Fruit fly (Drosophila melanogaster): ENCODE measurements around the gene CG34302.

Gene CG34302

DNA sequence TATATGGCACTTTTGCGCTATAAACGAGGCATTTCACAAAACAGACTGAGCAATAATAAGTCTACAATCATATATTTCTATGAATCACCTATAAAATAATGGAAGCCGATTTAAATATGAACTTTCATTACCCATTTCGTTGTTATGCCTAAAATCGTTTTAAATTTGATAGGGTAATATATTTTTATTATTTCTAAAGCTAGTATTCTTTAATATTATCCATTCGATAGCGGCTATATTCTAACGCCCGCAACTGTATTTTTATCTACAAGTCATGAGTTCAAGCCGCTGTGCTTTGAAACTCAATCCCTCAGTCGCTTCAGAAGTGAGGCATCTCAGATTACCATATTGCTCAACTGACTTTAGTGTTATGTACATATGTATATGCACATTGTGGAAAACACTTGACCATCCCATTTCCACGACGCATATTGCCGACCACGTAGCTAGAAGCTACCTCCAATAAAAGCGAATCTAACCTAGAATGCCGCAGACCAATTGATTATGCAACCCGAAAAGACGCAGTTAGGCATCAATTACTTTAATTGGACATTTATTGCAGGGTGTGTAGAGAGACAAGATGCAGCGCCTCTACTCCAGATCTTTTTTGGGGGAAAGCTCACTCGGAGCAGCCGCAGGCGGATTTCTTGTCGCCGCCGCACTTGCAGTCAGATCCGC lies 40.2 kb downstream of the CG34302 start (continued):
- TF ChIP-seq CG6854 (GFP tag; optimal IDR thresholded peaks at IDR 0.05), result no peak
- TF ChIP-seq CG31627 (GFP tag; optimal IDR thresholded peaks at IDR 0.05), result no peak
- TF ChIP-seq CG11762 (GFP tag; optimal IDR thresholded peaks at IDR 0.05; ENCODE audit: insufficient read depth), result no peak
- TF ChIP-seq svp (GFP tag), result peak; percentile 78
- no peak for TF ChIP-seq CG6163 (GFP tag; IDR thresholded peaks at IDR 0.05)
- TF ChIP-seq Ets96B (tag; optimal IDR thresholded peaks at IDR 0.05), result peak; percentile 9
- no peak for TF ChIP-seq Eip93F (GFP tag; optimal IDR thresholded peaks at IDR 0.05)
- TF ChIP-seq Hr4 (GFP tag; optimal IDR thresholded peaks at IDR 0.05), result peak; percentile 0
- no peak for TF ChIP-seq cyc (GFP tag; optimal IDR thresholded peaks at IDR 0.05)
- no peak for TF ChIP-seq Hr39 (GFP tag; optimal IDR thresholded peaks at IDR 0.05)
- no peak for TF ChIP-seq CG6276 (GFP tag; optimal IDR thresholded peaks at IDR 0.05)
- TF ChIP-seq fd59A (GFP tag; optimal IDR thresholded peaks at IDR 0.05), result no peak
- TF ChIP-seq CG11902 (GFP tag; optimal IDR thresholded peaks at IDR 0.05), result no peak
- no peak for TF ChIP-seq CG16779 (tag; optimal IDR thresholded peaks at IDR 0.05)
- no peak for TF ChIP-seq CG34406 (GFP tag; optimal IDR thresholded peaks at IDR 0.05)
- TF ChIP-seq CG11294 (GFP tag; IDR thresholded peaks at IDR 0.05), result no peak
- no peak for TF ChIP-seq CG9139 (GFP tag; optimal IDR thresholded peaks at IDR 0.05)
- TF ChIP-seq CG15336 (GFP tag; IDR thresholded peaks at IDR 0.05), result peak; percentile 42
- TF ChIP-seq Gug (GFP tag; IDR thresholded peaks at IDR 0.05), result no peak
- no peak for TF ChIP-seq lz (GFP tag; optimal IDR thresholded peaks at IDR 0.05)
- no peak for TF ChIP-seq CG7368 (GFP tag; optimal IDR thresholded peaks at IDR 0.05)
- TF ChIP-seq dac (GFP tag; optimal IDR thresholded peaks at IDR 0.05), result no peak
- TF ChIP-seq net (GFP tag; optimal IDR thresholded peaks at IDR 0.05), result no peak
- no peak; the same call in 2 of the 3 replicates for TF ChIP-seq CG8119 (GFP tag; IDR thresholded peaks at IDR 0.05)
- TF ChIP-seq CG4318 (GFP tag; optimal IDR thresholded peaks at IDR 0.05), result no peak
- no peak for TF ChIP-seq dsx (GFP tag; optimal IDR thresholded peaks at IDR 0.05; ENCODE audit: poor library complexity, severe bottlenecking)
- peak; percentile 36; the same call in 1 of the 3 replicates for TF ChIP-seq eg (GFP tag; IDR thresholded peaks at IDR 0.05)

DNA sequence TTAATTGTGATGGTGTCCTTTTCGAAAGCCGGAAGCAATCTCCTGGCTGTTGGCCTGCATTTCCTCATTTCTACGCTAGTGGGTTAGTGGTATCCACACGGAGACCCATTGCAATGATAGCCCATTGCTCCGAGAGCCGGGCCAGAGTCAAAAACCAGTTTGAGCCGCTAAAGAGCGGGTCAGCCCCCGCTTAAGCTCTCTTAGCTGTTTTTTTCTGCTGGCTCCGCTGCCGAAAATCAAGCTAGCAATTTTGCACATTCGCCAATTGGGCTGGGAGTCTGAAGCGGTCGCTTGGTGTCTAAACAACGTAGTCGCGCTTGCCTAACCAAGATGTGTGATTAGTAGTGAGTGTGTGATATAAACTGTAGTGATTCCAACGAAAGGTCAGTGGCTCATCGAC lies 43.9 kb downstream of the CG34302 start, which contains the start of gene CG12947:
CG12947 (plus strand) TSS at position 301 of the 400 bp plus-strand sequence.
- no peak for TF ChIP-seq CG34406 (GFP tag; optimal IDR thresholded peaks at IDR 0.05)
- TF ChIP-seq CG31627 (GFP tag; optimal IDR thresholded peaks at IDR 0.05), result no peak
- peak; percentile 1 for TF ChIP-seq CG1621 (tag; optimal IDR thresholded peaks at IDR 0.05)
- TF ChIP-seq CG15336 (GFP tag; IDR thresholded peaks at IDR 0.05), result peak; percentile 27; the same call in 1 of the 2 replicates
- peak; percentile 65 for TF ChIP-seq Eip78C (GFP tag)
- peak; percentile 12 for TF ChIP-seq CG6276 (GFP tag; optimal IDR thresholded peaks at IDR 0.05)
- 0 out of 3 replicates have a peak, but pooled peaks have one; percentile 22 for TF ChIP-seq eg (GFP tag; IDR thresholded peaks at IDR 0.05)

DNA sequence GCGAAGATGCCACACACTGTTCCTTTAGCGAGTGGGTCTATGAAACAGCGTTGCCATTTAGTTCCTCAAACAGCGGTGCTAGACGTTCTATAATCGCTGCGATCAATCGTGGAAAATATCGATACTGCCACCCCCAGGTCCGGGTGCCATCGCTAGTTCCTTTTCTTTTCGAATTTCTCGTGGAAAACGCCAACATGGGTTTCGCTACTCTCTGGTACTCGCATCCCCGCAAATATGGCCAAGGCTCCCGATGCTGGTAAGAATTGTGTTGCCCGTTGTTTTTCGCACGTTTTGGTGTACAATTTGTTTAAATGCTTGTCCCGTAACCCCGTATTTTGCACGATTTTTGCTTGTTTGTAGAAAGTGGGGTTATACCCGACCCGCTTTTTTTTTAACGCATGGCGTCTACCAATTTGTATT lies 45.7 kb downstream of the CG34302 start, which contains the start of gene RpS29:
RpS29 (plus strand) TSS at position 102 of the 420 bp plus-strand sequence.
- peak; percentile 55 for TF ChIP-seq acj6 (GFP tag; optimal IDR thresholded peaks at IDR 0.05)
- TF ChIP-seq CG15336 (GFP tag; IDR thresholded peaks at IDR 0.05), result no peak
- no peak for TF ChIP-seq CG11762 (GFP tag; optimal IDR thresholded peaks at IDR 0.05; ENCODE audit: insufficient read depth)
- no peak for TF ChIP-seq CG6276 (GFP tag; optimal IDR thresholded peaks at IDR 0.05)
- peak; percentile 34 for TF ChIP-seq CG9139 (GFP tag; optimal IDR thresholded peaks at IDR 0.05)
- TF ChIP-seq Sox15 (GFP tag; optimal IDR thresholded peaks at IDR 0.05), result peak; percentile 33
- TF ChIP-seq CG32006 (GFP tag; optimal IDR thresholded peaks at IDR 0.05), result no peak
- peak; percentile 47 for TF ChIP-seq CG3032 (tag; optimal IDR thresholded peaks at IDR 0.05)
- TF ChIP-seq CG31627 (GFP tag; optimal IDR thresholded peaks at IDR 0.05), result peak; percentile 76
- peak; percentile 73 for TF ChIP-seq cyc (GFP tag; optimal IDR thresholded peaks at IDR 0.05)
- no peak for TF ChIP-seq CG11294 (GFP tag; IDR thresholded peaks at IDR 0.05)
- peak; percentile 22 for TF ChIP-seq Hr4 (GFP tag; optimal IDR thresholded peaks at IDR 0.05)
- no peak for TF ChIP-seq Ets21C (GFP tag; optimal IDR thresholded peaks at IDR 0.05)
- peak; percentile 36 for TF ChIP-seq CG10631 (GFP tag; optimal IDR thresholded peaks at IDR 0.05)
- no peak for TF ChIP-seq Eip93F (GFP tag; optimal IDR thresholded peaks at IDR 0.05)
- no peak for TF ChIP-seq dac (GFP tag; optimal IDR thresholded peaks at IDR 0.05)
- TF ChIP-seq Eip78C (GFP tag), result peak; percentile 79
- TF ChIP-seq CG10669 (GFP tag; optimal IDR thresholded peaks at IDR 0.05), result peak; percentile 10
- peak; percentile 51 for TF ChIP-seq OdsH (GFP tag; optimal IDR thresholded peaks at IDR 0.05)
- no peak for TF ChIP-seq Lpt (GFP tag; optimal IDR thresholded peaks at IDR 0.05)
- TF ChIP-seq CG6808 (GFP tag; optimal IDR thresholded peaks at IDR 0.05), result peak; percentile 42
- TF ChIP-seq pdm3 (GFP tag; optimal IDR thresholded peaks at IDR 0.05), result peak; percentile 55
- TF ChIP-seq Blimp-1 (GFP tag; optimal IDR thresholded peaks at IDR 0.05), result peak; percentile 39
- peak; percentile 26 for TF ChIP-seq CG11902 (GFP tag; optimal IDR thresholded peaks at IDR 0.05)
- TF ChIP-seq eg (GFP tag; IDR thresholded peaks at IDR 0.05), result 0 out of 3 replicates have a peak, but pooled peaks have one; percentile 44
- no peak for TF ChIP-seq fd59A (GFP tag; optimal IDR thresholded peaks at IDR 0.05)
- TF ChIP-seq CG8319 (GFP tag; optimal IDR thresholded peaks at IDR 0.05), result no peak
- peak; percentile 70 for TF ChIP-seq lz (GFP tag; optimal IDR thresholded peaks at IDR 0.05)
- peak; percentile 65 for TF ChIP-seq Hr39 (GFP tag; optimal IDR thresholded peaks at IDR 0.05)
- TF ChIP-seq Met (GFP tag; optimal IDR thresholded peaks at IDR 0.05), result no peak
- peak; percentile 62 for TF ChIP-seq Sox14 (GFP tag; optimal IDR thresholded peaks at IDR 0.05)
- peak; percentile 49 for TF ChIP-seq CG7368 (GFP tag; optimal IDR thresholded peaks at IDR 0.05)
- TF ChIP-seq net (GFP tag; optimal IDR thresholded peaks at IDR 0.05), result peak; percentile 34
